Worm (Caenorhabditis elegans): Measurements from ENCODE around the gene efl-1.

DNA sequence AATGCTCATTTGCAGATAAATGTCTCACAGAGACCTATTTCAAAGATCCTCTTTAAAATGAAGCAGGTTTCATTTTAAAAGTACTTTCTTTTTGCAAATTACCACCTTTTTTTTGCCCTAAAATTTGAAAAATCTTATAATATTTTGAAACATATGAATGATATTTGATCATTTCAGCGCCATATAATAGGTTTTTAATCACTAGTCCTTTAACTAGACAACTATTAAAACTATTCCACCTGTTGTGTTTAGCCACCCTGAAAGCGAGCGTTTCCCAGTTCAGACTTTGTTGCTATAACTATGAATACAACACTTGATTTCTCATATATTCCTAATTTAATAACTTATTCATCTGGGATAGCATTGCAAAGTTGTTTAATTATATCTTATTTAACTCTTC lies 26.3 kb upstream of the efl-1 start, which contains the start of gene srz-95:
- TF ChIP-seq aly-2 (tag; optimal IDR thresholded peaks at IDR 0.05) (no peak), lir-3 (tag; optimal IDR thresholded peaks at IDR 0.05) (no peak), ceh-44 (GFP tag; IDR thresholded peaks at IDR 0.05) (no peak), ceh-82 (tag; optimal IDR thresholded peaks at IDR 0.05) (no peak), pha-4 (GFP tag; IDR thresholded peaks at IDR 0.05) (no peak), pha-4 (tag; optimal IDR thresholded peaks at IDR 0.05) (no peak), nhr-11 (tag; optimal IDR thresholded peaks at IDR 0.05) (no peak), nhr-28 (tag; optimal IDR thresholded peaks at IDR 0.05) (no peak), Y105C5A.15 (GFP tag; IDR thresholded peaks at IDR 0.05) (no peak)

Data from whole organism, L4 larva.